Fruit fly (Drosophila melanogaster) whole organism, pupa: Measurements from ENCODE around the gene Gos28.

Source experiments
- CG10348 ChIP-seq: fragments of 200-800 bp; sonication (Bioruptor generic); IDR thresholded peaks from 2 replicates; pipeline ENCODE4 v1.3.6; 2022; ENCODE audit warnings: missing biosample characterization, missing genetic modification characterization
- CG12605 ChIP-seq: fragments of 200-800 bp; sonication (Bioruptor generic); IDR thresholded peaks from 2 replicates; pipeline ENCODE4 v1.3.6; 2022; ENCODE audit warnings: missing biosample characterization, missing genetic modification characterization
- CG13204 ChIP-seq: fragments of 200-800 bp; sonication (Bioruptor generic); optimal IDR thresholded peaks from 2 replicates; lab custom pipeline; 2018; ENCODE audit warnings: missing biosample characterization, mild to moderate bottlenecking, missing genetic modification characterization, moderate library complexity
- CG14655 ChIP-seq: fragments of 200-800 bp; sonication (Bioruptor generic); optimal IDR thresholded peaks from 3 replicates; lab custom pipeline; 2017; ENCODE audit warnings: mild to moderate bottlenecking, missing biosample characterization, missing genetic modification reagents, missing genetic modification characterization
- CG15710 ChIP-seq: fragments of 200-800 bp; sonication (Bioruptor generic); optimal IDR thresholded peaks from 2 replicates; lab custom pipeline; 2018; ENCODE audit warnings: missing biosample characterization, mild to moderate bottlenecking, missing genetic modification characterization, moderate library complexity
- CG17806 ChIP-seq: fragments of 200-800 bp; sonication (Bioruptor generic); optimal IDR thresholded peaks from 2 replicates; lab custom pipeline; 2018; ENCODE audit warnings: missing biosample characterization, mild to moderate bottlenecking, missing genetic modification characterization, moderate library complexity
- CG32121 ChIP-seq: fragments of 200-800 bp; sonication (Bioruptor generic); IDR thresholded peaks from 2 replicates; pipeline ENCODE4 v1.3.6; 2022; ENCODE audit warnings: missing biosample characterization, missing genetic modification characterization
- CG34367 ChIP-seq: fragments of 200-800 bp; sonication (Bioruptor generic); optimal IDR thresholded peaks from 2 replicates; lab custom pipeline; 2018; ENCODE audit warnings: missing biosample characterization, mild to moderate bottlenecking, missing genetic modification characterization
- CG4496 ChIP-seq: fragments of 200-800 bp; sonication (Bioruptor generic); IDR thresholded peaks from 3 replicates; pipeline ENCODE4 v1.3.6; 2022; ENCODE audit warnings: missing biosample characterization, missing genetic modification characterization
- CG8159 ChIP-seq: fragments of 200-800 bp; sonication (Bioruptor generic); optimal IDR thresholded peaks from 3 replicates; lab custom pipeline; 2018; ENCODE audit warnings: missing biosample characterization, mild to moderate bottlenecking, missing genetic modification characterization, moderate library complexity
- CG8301 ChIP-seq: fragments of 200-800 bp; sonication (Bioruptor generic); optimal IDR thresholded peaks from 2 replicates; lab custom pipeline; 2018; ENCODE audit warnings: missing biosample characterization, mild to moderate bottlenecking, missing genetic modification characterization
- CG9948 ChIP-seq: fragments of 200-800 bp; sonication (Bioruptor generic); optimal IDR thresholded peaks from 2 replicates; lab custom pipeline; 2018; ENCODE audit warnings: missing biosample characterization, mild to moderate bottlenecking, missing genetic modification characterization, moderate library complexity
- D1 ChIP-seq: fragments of 200-800 bp; sonication (Bioruptor generic); optimal IDR thresholded peaks from 2 replicates; lab custom pipeline; 2018; ENCODE audit warnings: missing biosample characterization, mild to moderate bottlenecking, missing genetic modification characterization, moderate library complexity
- EcR ChIP-seq: fragments of 200-800 bp; sonication (Bioruptor generic); optimal IDR thresholded peaks from 3 replicates; lab custom pipeline; 2019; ENCODE audit warnings: missing biosample characterization, missing genetic modification characterization, mild to moderate bottlenecking, moderate library complexity, missing genetic modification reagents
- Ets98B ChIP-seq: fragments of 200-800 bp; sonication (Bioruptor generic); IDR thresholded peaks from 2 replicates; pipeline ENCODE4 v1.3.6; 2022; ENCODE audit warnings: missing biosample characterization, missing genetic modification characterization
- Pif1A ChIP-seq: fragments of 200-800 bp; sonication (Bioruptor generic); optimal IDR thresholded peaks from 3 replicates; lab custom pipeline; 2016; ENCODE audit warnings: missing biosample characterization, missing genetic modification characterization
- Pif1B ChIP-seq: fragments of 200-800 bp; sonication (Bioruptor generic); optimal IDR thresholded peaks from 3 replicates; lab custom pipeline; 2016; ENCODE audit warnings: missing biosample characterization, missing genetic modification characterization
- Snoo ChIP-seq: fragments of 200-800 bp; sonication (Bioruptor generic); optimal IDR thresholded peaks from 3 replicates; lab custom pipeline; 2017; ENCODE audit warnings: missing biosample characterization, mild to moderate bottlenecking, missing genetic modification characterization, inconsistent platforms
- fd96Ca ChIP-seq: fragments of 200-800 bp; sonication (Bioruptor generic); IDR thresholded peaks from 3 replicates; pipeline ENCODE4 v1.3.6; 2022; ENCODE audit warnings: missing biosample characterization, missing genetic modification characterization
- gl ChIP-seq: fragments of 200-800 bp; sonication (Bioruptor generic); optimal IDR thresholded peaks from 2 replicates; lab custom pipeline; 2018; ENCODE audit warnings: missing biosample characterization, mild to moderate bottlenecking, missing genetic modification characterization
- rn ChIP-seq: fragments of 200-800 bp; sonication (Bioruptor generic); IDR thresholded peaks from 2 replicates; pipeline ENCODE4 v1.3.6; 2022; ENCODE audit warnings: missing biosample characterization, missing genetic modification characterization

The Gos28 gene

dm6 chr3R:18698855-18699569 is 35.5 kb downstream of the Gos28 start:
- TF ChIP-seq CG14655 (no peak), Ets98B (GFP tag; lab: Robert Waterston, UW) (no peak), CG8159 (tag; lab: Kevin White, UChicago) (no peak), Snoo (tag; lab: Kevin White, UChicago) (no peak), EcR (GFP tag; lab: Kevin White, UChicago) (no peak), CG10348 (GFP tag; lab: Robert Waterston, UW) (no peak), rn (GFP tag; lab: Robert Waterston, UW) (no peak), CG32121 (no peak), CG4496 (GFP tag; lab: Robert Waterston, UW) (no peak), CG34367 (tag; lab: Kevin White, UChicago) (no peak)

- no peak for TF ChIP-seq Ets98B (GFP tag; lab: Robert Waterston, UW)
- TF ChIP-seq CG17806 (tag; lab: Kevin White, UChicago) = no peak
- TF ChIP-seq EcR (GFP tag; lab: Kevin White, UChicago) = no peak
- no peak for TF ChIP-seq fd96Ca (GFP tag; lab: Robert Waterston, UW)
- TF ChIP-seq D1 (tag; lab: Kevin White, UChicago) = no peak
- no peak for TF ChIP-seq CG34367 (tag; lab: Kevin White, UChicago)
- TF ChIP-seq CG14655 = no peak
- no peak for TF ChIP-seq CG8301 (tag; lab: Kevin White, UChicago)
- TF ChIP-seq CG32121 = no peak
- no peak for TF ChIP-seq CG4496 (GFP tag; lab: Robert Waterston, UW)
- no peak for TF ChIP-seq CG13204
- TF ChIP-seq Pif1B (GFP tag; lab: Kevin White, UChicago) = no peak
- no peak for TF ChIP-seq gl (tag; lab: Kevin White, UChicago)
- no peak for TF ChIP-seq Pif1A (GFP tag; lab: Kevin White, UChicago)
- no peak for TF ChIP-seq CG15710
- TF ChIP-seq Snoo (tag; lab: Kevin White, UChicago) = no peak
- TF ChIP-seq CG12605 (GFP tag; lab: Robert Waterston, UW) = no peak
- TF ChIP-seq rn (GFP tag; lab: Robert Waterston, UW) = no peak
- TF ChIP-seq CG8159 (tag; lab: Kevin White, UChicago) = no peak
- TF ChIP-seq, all 21 proteins: peak for 0
These were observed 40.0 kb downstream of the Gos28 start for dm6 chr3R:18703514-18703913.

dm6 chr3R:18705150-18705549 is 41.6 kb downstream of the Gos28 start, which contains the start of the genes ChAT and VAChT:
Gene ChAT (plus strand): TSS chr3R:18705501.
Gene VAChT (plus strand): TSS chr3R:18705501.
- TF ChIP-seq gl (tag; lab: Kevin White, UChicago) (no peak), CG17806 (tag; lab: Kevin White, UChicago) (no peak), CG14655 (no peak), D1 (tag; lab: Kevin White, UChicago) (no peak), CG10348 (GFP tag; lab: Robert Waterston, UW) (no peak), Pif1A (GFP tag; lab: Kevin White, UChicago) (no peak), CG9948 (no peak), CG12605 (GFP tag; lab: Robert Waterston, UW) (no peak), CG8159 (tag; lab: Kevin White, UChicago) (no peak), fd96Ca (GFP tag; lab: Robert Waterston, UW) (no peak), CG8301 (tag; lab: Kevin White, UChicago) (no peak), CG15710 (no peak), EcR (GFP tag; lab: Kevin White, UChicago) (no peak)

- TF ChIP-seq CG32121 (no peak), fd96Ca (GFP tag; lab: Robert Waterston, UW) (no peak)
These were observed 42.8 kb downstream of the Gos28 start for dm6 chr3R:18706289-18706688.

- TF ChIP-seq CG15710 = no peak
These were observed 44.0 kb downstream of the Gos28 start for dm6 chr3R:18707492-18707891.
